Fruit fly (Drosophila melanogaster) Kc167 (cell line): ENCODE data around the gene CG2182.

ENCODE experiments used
- Myc ChIP-seq: fragments of >200 bp; optimal IDR thresholded peaks from 2 replicates; lab custom pipeline; 2017; ENCODE audit warnings: missing external identifiers
- Sin3A ChIP-seq: fragments of >200 bp; optimal IDR thresholded peaks from 2 replicates; lab custom pipeline; 2018; ENCODE audit warnings: missing external identifiers
- h ChIP-seq: fragments of >200 bp; optimal IDR thresholded peaks from 3 replicates; lab custom pipeline; 2018; ENCODE audit warnings: missing external identifiers
- insv ChIP-seq: fragments of >200 bp; optimal IDR thresholded peaks from 3 replicates; lab custom pipeline; 2018; ENCODE audit warnings: missing external identifiers
- psq ChIP-seq: fragments of >200 bp; optimal IDR thresholded peaks from 2 replicates; lab custom pipeline; 2017; ENCODE audit warnings: missing external identifiers
- ttk ChIP-seq: sonication (Bioruptor generic); optimal IDR thresholded peaks from 2 replicates; lab custom pipeline; 2017; ENCODE audit warnings: missing external identifiers

CG2182 gene

dm6 chr3R:5635524-5635923 is 24.2 kb downstream of the CG2182 start, which contains the start of gene CG31546:
TSS of gene CG31546 (minus strand) at chr3R:5635624.
- TF ChIP-seq Sin3A (lab: Kevin White, UChicago) (no peak), insv (lab: Kevin White, UChicago) (no peak), ttk (no peak), h (no peak), Myc (lab: Kevin White, UChicago) (no peak), psq (no peak)

- TF ChIP-seq h (no peak), ttk (no peak), Sin3A (lab: Kevin White, UChicago) (no peak), psq (no peak), insv (lab: Kevin White, UChicago) (no peak), Myc (lab: Kevin White, UChicago) (no peak)
Measured at dm6 chr3R:5633437-5633836, 26.3 kb downstream of the CG2182 start, which contains the start of gene CG12171. TSS of gene CG12171 (plus strand) at chr3R:5633627.

dm6 chr3R:5632182-5632581 is 27.5 kb downstream of the CG2182 start, which contains the start of gene CG31549:
TSS of gene CG31549 (plus strand) at chr3R:5632192.
- TF ChIP-seq Sin3A (lab: Kevin White, UChicago) (no peak), psq (no peak), insv (lab: Kevin White, UChicago) (no peak), ttk (no peak), Myc (lab: Kevin White, UChicago) (no peak), h (no peak)

dm6 chr3R:5627552-5627951 is 32.2 kb downstream of the CG2182 start, which contains the start of gene CG31551:
TSS of gene CG31551 (plus strand) at chr3R:5627852.
- TF ChIP-seq ttk (no peak), h (no peak), psq (no peak), insv (lab: Kevin White, UChicago) (no peak), Sin3A (lab: Kevin White, UChicago) (no peak), Myc (lab: Kevin White, UChicago) (no peak)

dm6 chr3R:5624115-5624878 is 35.4 kb downstream of the CG2182 start, which contains the start of the genes Dph4, Spec2 and RpL13A:
TSS of gene Dph4 (minus strand) at chr3R:5624125.
TSS of gene Spec2 (minus strand) at chr3R:5624125.
TSS of gene RpL13A (plus strand) at chr3R:5624474.
- TF ChIP-seq h (no peak), Myc (lab: Kevin White, UChicago) (no peak), insv (lab: Kevin White, UChicago) (no peak), ttk (no peak), Sin3A (lab: Kevin White, UChicago) (no peak), psq (no peak)

- TF ChIP-seq insv (lab: Kevin White, UChicago): no peak
- no peak for TF ChIP-seq h
- no peak for TF ChIP-seq ttk
- TF ChIP-seq psq: no peak
- TF ChIP-seq Myc (lab: Kevin White, UChicago): no peak
- no peak for TF ChIP-seq Sin3A (lab: Kevin White, UChicago)
Measured at dm6 chr3R:5622985-5623630, 36.6 kb downstream of the CG2182 start.

dm6 chr3R:5622406-5622752 is 37.3 kb downstream of the CG2182 start:
- no peak for TF ChIP-seq Myc (lab: Kevin White, UChicago)
- TF ChIP-seq insv (lab: Kevin White, UChicago): no peak
- TF ChIP-seq psq: no peak
- no peak for TF ChIP-seq ttk
- no peak for TF ChIP-seq Sin3A (lab: Kevin White, UChicago)
- TF ChIP-seq h: no peak

dm6 chr3R:5621714-5622405 is 37.9 kb downstream of the CG2182 start:
- no peak for TF ChIP-seq Myc (lab: Kevin White, UChicago)
- no peak for TF ChIP-seq insv (lab: Kevin White, UChicago)
- no peak for TF ChIP-seq h
- TF ChIP-seq psq: no peak
- TF ChIP-seq Sin3A (lab: Kevin White, UChicago): no peak
- no peak for TF ChIP-seq ttk

- TF ChIP-seq psq (no peak), insv (lab: Kevin White, UChicago) (no peak), Sin3A (lab: Kevin White, UChicago) (no peak), Myc (lab: Kevin White, UChicago) (no peak), ttk (no peak), h (no peak)
Measured at dm6 chr3R:5620387-5620956, 39.2 kb downstream of the CG2182 start.

- TF ChIP-seq ttk: no peak
- TF ChIP-seq insv (lab: Kevin White, UChicago): no peak
- no peak for TF ChIP-seq h
- TF ChIP-seq Sin3A (lab: Kevin White, UChicago): no peak
- TF ChIP-seq psq: no peak
- no peak for TF ChIP-seq Myc (lab: Kevin White, UChicago)
Measured at dm6 chr3R:5617923-5618623, 41.6 kb downstream of the CG2182 start.

dm6 chr3R:5615484-5615883 is 44.2 kb downstream of the CG2182 start:
- no peak for TF ChIP-seq ttk
- no peak for TF ChIP-seq insv (lab: Kevin White, UChicago)
- no peak for TF ChIP-seq psq
- TF ChIP-seq h: no peak
- no peak for TF ChIP-seq Sin3A (lab: Kevin White, UChicago)
- TF ChIP-seq Myc (lab: Kevin White, UChicago): no peak
